Fruit fly (Drosophila melanogaster): ENCODE measurements around the gene Eip74EF.

The Eip74EF gene

DNA sequence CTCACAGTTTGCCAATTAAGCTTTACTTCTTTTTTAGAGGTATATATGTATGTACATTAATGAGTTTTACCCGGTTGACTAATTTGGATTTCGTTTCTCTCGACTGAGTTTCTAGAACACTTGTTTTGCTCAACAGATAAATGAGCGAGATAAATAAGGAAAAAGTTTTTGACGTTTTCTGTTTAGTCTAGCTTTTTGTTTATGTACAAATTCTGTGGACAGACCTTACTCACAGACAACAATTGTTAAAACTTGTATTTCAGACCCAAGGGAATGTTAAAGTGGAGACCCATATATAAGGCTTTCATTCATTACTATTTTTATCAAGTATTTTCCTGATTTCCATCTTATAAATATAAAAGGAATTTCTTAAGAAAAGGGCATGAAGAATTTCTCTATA is 5.9 kb upstream of the Eip74EF start (continued):
- TF ChIP-seq ab (GFP tag; optimal IDR thresholded peaks at IDR 0.05) = no peak
- TF ChIP-seq CG12155 (GFP tag; optimal IDR thresholded peaks at IDR 0.05) = no peak
- TF ChIP-seq CG8388 (GFP tag; optimal IDR thresholded peaks at IDR 0.05) = no peak
- no peak for TF ChIP-seq zen2 (GFP tag; IDR thresholded peaks at IDR 0.05; ENCODE audit: partially characterized antibody)
- TF ChIP-seq BtbVII (GFP tag; optimal IDR thresholded peaks at IDR 0.05) = no peak
- no peak for TF ChIP-seq CG12744 (GFP tag; optimal IDR thresholded peaks at IDR 0.05)
- no peak for TF ChIP-seq CG10431 (GFP tag; optimal IDR thresholded peaks at IDR 0.05)
- TF ChIP-seq Elba2 (GFP tag; optimal IDR thresholded peaks at IDR 0.05) = no peak
- no peak for TF ChIP-seq CG16779 (GFP tag; IDR thresholded peaks at IDR 0.05)
- no peak for TF ChIP-seq run (tag; optimal IDR thresholded peaks at IDR 0.05)
- no peak for TF ChIP-seq CG10979 (tag; optimal IDR thresholded peaks at IDR 0.05)
- no peak for TF ChIP-seq CG17802 (tag; optimal IDR thresholded peaks at IDR 0.05)
- peak; percentile 2 for TF ChIP-seq caup (GFP tag; optimal IDR thresholded peaks at IDR 0.05; ENCODE audit: severe bottlenecking)
- TF ChIP-seq CG11504 (tag; optimal IDR thresholded peaks at IDR 0.05) = no peak
- TF ChIP-seq CG11085 (GFP tag; IDR thresholded peaks at IDR 0.05) = no peak
- no peak for TF ChIP-seq Gug (GFP tag; IDR thresholded peaks at IDR 0.05)
- peak; percentile 31 for TF ChIP-seq wek (GFP tag; optimal IDR thresholded peaks at IDR 0.05)
- no peak for TF ChIP-seq Stat92E (GFP tag; optimal IDR thresholded peaks at IDR 0.05)
- TF ChIP-seq CG2202 (tag; optimal IDR thresholded peaks at IDR 0.05) = no peak
- no peak for TF ChIP-seq CG6683 (GFP tag; optimal IDR thresholded peaks at IDR 0.05)
- TF ChIP-seq ap (GFP tag; IDR thresholded peaks at IDR 0.05) = no peak
- no peak for TF ChIP-seq nerfin-2 (GFP tag; IDR thresholded peaks at IDR 0.05; ENCODE audit: partially characterized antibody)
- TF ChIP-seq klu (GFP tag; IDR thresholded peaks at IDR 0.05) = no peak
- no peak for TF ChIP-seq Kr (GFP tag; optimal IDR thresholded peaks at IDR 0.05)
- TF ChIP-seq ci (GFP tag; IDR thresholded peaks at IDR 0.05) = 0 out of 3 replicates have a peak, but pooled peaks have one; percentile 36
- no peak for TF ChIP-seq gce (GFP tag; IDR thresholded peaks at IDR 0.05)
- no peak for TF ChIP-seq Vsx1 (GFP tag; optimal IDR thresholded peaks at IDR 0.05)
- no peak for TF ChIP-seq Oaz (GFP tag; IDR thresholded peaks at IDR 0.05)
- TF ChIP-seq ato (GFP tag; IDR thresholded peaks at IDR 0.05; ENCODE audit: partially characterized antibody) = no peak
- TF ChIP-seq HmgD (GFP tag; optimal IDR thresholded peaks at IDR 0.05) = no peak
- no peak; the same call in 1 of the 2 replicates for TF ChIP-seq Rfx (GFP tag; IDR thresholded peaks at IDR 0.05)
- TF ChIP-seq lbe (GFP tag; optimal IDR thresholded peaks at IDR 0.05) = no peak

DNA sequence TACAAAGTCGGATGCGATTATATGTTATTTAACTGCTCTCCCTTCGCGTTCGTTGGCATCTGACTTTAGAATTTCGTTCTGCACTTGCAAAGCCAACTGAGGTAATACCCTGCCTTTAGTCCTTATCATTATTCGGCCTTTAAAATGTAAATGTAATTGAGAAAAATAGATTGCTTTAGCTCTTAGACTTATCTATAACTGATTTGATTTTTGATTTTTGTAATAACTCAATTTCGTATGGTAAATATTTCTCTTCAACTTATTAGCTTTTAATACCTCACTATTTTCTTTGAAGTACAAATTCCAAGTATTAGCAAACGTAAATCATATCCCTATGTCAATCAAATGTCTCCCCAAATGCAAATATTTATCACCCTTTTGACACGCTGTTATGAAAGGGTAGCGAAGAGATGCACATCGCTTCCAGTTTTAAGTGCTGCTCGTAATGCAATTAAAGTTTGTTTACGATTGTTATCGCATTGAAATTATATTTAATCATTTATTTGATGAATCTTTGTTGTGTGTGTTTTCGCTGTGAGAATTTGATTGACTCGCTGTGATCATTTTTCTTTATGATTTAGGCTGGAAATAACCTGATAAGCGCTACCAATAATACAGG is 5.2 kb upstream of the Eip74EF start:
- no peak for TF ChIP-seq CG7786 (GFP tag; optimal IDR thresholded peaks at IDR 0.05)
- TF ChIP-seq Pdp1 (GFP tag; optimal IDR thresholded peaks at IDR 0.05) = no peak
- TF ChIP-seq CG4282 (GFP tag; optimal IDR thresholded peaks at IDR 0.05) = no peak
- no peak for TF ChIP-seq CG11247 (GFP tag; IDR thresholded peaks at IDR 0.05)
- TF ChIP-seq gem (tag; optimal IDR thresholded peaks at IDR 0.05) = peak; percentile 10
- TF ChIP-seq lbe (GFP tag; optimal IDR thresholded peaks at IDR 0.05) = no peak
- peak; percentile 82 for TF ChIP-seq D19A (tag; optimal IDR thresholded peaks at IDR 0.05)
- no peak for TF ChIP-seq CG12236 (GFP tag; optimal IDR thresholded peaks at IDR 0.05)
- TF ChIP-seq CG8388 (GFP tag; optimal IDR thresholded peaks at IDR 0.05) = no peak
- no peak for TF ChIP-seq CG15269 (tag; optimal IDR thresholded peaks at IDR 0.05)
- no peak for TF ChIP-seq CG32767 (GFP tag; IDR thresholded peaks at IDR 0.05)
- peak in 1 of 2 experiments; percentile 42 for TF ChIP-seq Eip74EF (GFP tag; optimal IDR thresholded peaks at IDR 0.05)
- TF ChIP-seq eve (GFP tag; optimal IDR thresholded peaks at IDR 0.05) = peak in 1 of 2 experiments; percentile 23
- TF ChIP-seq Blimp-1 (GFP tag; optimal IDR thresholded peaks at IDR 0.05) = no peak
- TF ChIP-seq hkb (optimal IDR thresholded peaks at IDR 0.05) = no peak
- TF ChIP-seq hkb (GFP tag; IDR thresholded peaks at IDR 0.05) = no peak
- no peak for TF ChIP-seq Taf1 (GFP tag; IDR thresholded peaks at IDR 0.05)
- peak in 1 of 2 experiments; percentile 28 for TF ChIP-seq Hr78 (GFP tag; optimal IDR thresholded peaks at IDR 0.05)
- no peak for TF ChIP-seq CG9932 (GFP tag; IDR thresholded peaks at IDR 0.05)
- TF ChIP-seq lola (GFP tag; optimal IDR thresholded peaks at IDR 0.05) = peak in 1 of 3 experiments; percentile 26
